Worm (Caenorhabditis elegans) whole organism, midembryonic: Measurements from ENCODE around the gene srh-239.

ENCODE experiments used
- T22C8.4 ChIP-seq: fragments of 200-800 bp; sonication (Bioruptor generic); IDR thresholded peaks from 2 replicates; pipeline ENCODE4 v1.3.6; 2022; ENCODE audit warnings: missing genetic modification characterization, missing compliant biosample characterization
- cog-1 ChIP-seq: sonication (generic microtip); optimal IDR thresholded peaks from 2 replicates; lab custom pipeline; 2016; ENCODE audit warnings: missing genetic modification characterization, missing compliant biosample characterization
- flt-1 ChIP-seq: fragments of 200-800 bp; sonication (Bioruptor generic); IDR thresholded peaks from 2 replicates; pipeline ENCODE4 v1.3.6; 2022; ENCODE audit warnings: missing genetic modification characterization, missing compliant biosample characterization
- klf-2 ChIP-seq: fragments of 200-800 bp; sonication (Bioruptor generic); conservative IDR thresholded peaks from 2 replicates; pipeline ENCODE4 v1.3.6; 2022; ENCODE audit warnings: missing genetic modification reagents, missing genetic modification characterization, missing compliant biosample characterization
- med-1 ChIP-seq: sonication (generic microtip); optimal IDR thresholded peaks from 2 replicates; lab custom pipeline; 2017; ENCODE audit warnings: missing genetic modification characterization, mild to moderate bottlenecking, missing compliant biosample characterization, antibody characterized with exemption, missing genetic modification reagents; ENCODE audit not compliant: insufficient read depth
- ref-1 ChIP-seq: fragments of 200-800 bp; sonication (Bioruptor generic); conservative IDR thresholded peaks from 2 replicates; pipeline ENCODE4 v1.3.6; 2022; ENCODE audit warnings: missing genetic modification reagents, missing genetic modification characterization, missing compliant biosample characterization
- tab-1 ChIP-seq: fragments of 200-800 bp; sonication (Bioruptor generic); IDR thresholded peaks from 2 replicates; pipeline ENCODE4 v1.3.6; 2022; ENCODE audit warnings: missing genetic modification characterization, missing compliant biosample characterization
- ztf-23 ChIP-seq: fragments of 200-800 bp; sonication (Bioruptor generic); IDR thresholded peaks from 2 replicates; pipeline ENCODE4 v1.3.6; 2022; ENCODE audit warnings: missing genetic modification reagents, missing genetic modification characterization, missing compliant biosample characterization
- ztf-29 ChIP-seq: fragments of 200-800 bp; sonication (Bioruptor generic); IDR thresholded peaks from 2 replicates; pipeline ENCODE4 v1.3.6; 2022; ENCODE audit warnings: missing genetic modification reagents, missing genetic modification characterization, missing compliant biosample characterization

Gene srh-239

ce11 chrV:15483563-15483962 is 38.0 kb downstream of the srh-239 start:
- TF ChIP-seq ref-1 (GFP tag; lab: Robert Waterston, UW) (no peak), flt-1 (GFP tag; lab: Robert Waterston, UW) (no peak), ztf-23 (GFP tag; lab: Robert Waterston, UW) (no peak), ztf-29 (GFP tag; lab: Robert Waterston, UW) (no peak), klf-2 (GFP tag; lab: Robert Waterston, UW) (no peak), med-1 (GFP tag; lab: Kevin White, UChicago) (no peak), tab-1 (GFP tag; lab: Robert Waterston, UW) (no peak), cog-1 (tag; lab: Kevin White, UChicago) (no peak), T22C8.4 (GFP tag; lab: Robert Waterston, UW) (no peak)

DNA sequence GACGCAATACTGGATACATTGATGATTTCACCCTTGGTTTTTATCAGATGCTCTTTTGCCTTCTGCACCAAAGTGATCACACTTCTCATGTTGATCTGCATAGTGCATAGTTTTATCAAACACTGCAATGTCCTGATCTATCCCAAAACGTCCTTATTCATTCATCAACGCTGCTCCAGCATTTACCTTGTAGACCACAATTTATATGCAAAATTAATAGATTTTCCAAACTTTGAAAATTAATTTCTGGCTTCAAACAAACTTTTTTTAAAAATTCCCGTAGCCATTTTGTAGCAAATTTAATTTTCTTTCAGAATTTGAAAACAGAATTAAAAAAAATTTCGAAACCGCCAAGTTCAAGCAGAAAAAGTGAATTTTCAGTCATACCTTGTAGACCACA is 39.0 kb downstream of the srh-239 start, which contains the start of gene C06B8.3:
TSS of gene C06B8.3 (minus strand) at position 101 of the 400 bp plus-strand sequence.
- TF ChIP-seq klf-2 (GFP tag; lab: Robert Waterston, UW) (no peak), flt-1 (GFP tag; lab: Robert Waterston, UW) (no peak), med-1 (GFP tag; lab: Kevin White, UChicago) (no peak), cog-1 (tag; lab: Kevin White, UChicago) (no peak), tab-1 (GFP tag; lab: Robert Waterston, UW) (no peak), ref-1 (GFP tag; lab: Robert Waterston, UW) (no peak), T22C8.4 (GFP tag; lab: Robert Waterston, UW) (no peak), ztf-29 (GFP tag; lab: Robert Waterston, UW) (no peak), ztf-23 (GFP tag; lab: Robert Waterston, UW) (no peak)

ce11 chrV:15487764-15488163 is 42.2 kb downstream of the srh-239 start, which contains the start of gene srw-21:
TSS of gene srw-21 (plus strand) at chrV:15488064.
- TF ChIP-seq ztf-23 (GFP tag; lab: Robert Waterston, UW) = no peak
- TF ChIP-seq cog-1 (tag; lab: Kevin White, UChicago) = no peak
- no peak for TF ChIP-seq T22C8.4 (GFP tag; lab: Robert Waterston, UW)
- no peak for TF ChIP-seq flt-1 (GFP tag; lab: Robert Waterston, UW)
- TF ChIP-seq tab-1 (GFP tag; lab: Robert Waterston, UW) = no peak

- TF ChIP-seq flt-1 (GFP tag; lab: Robert Waterston, UW) = no peak
- no peak for TF ChIP-seq T22C8.4 (GFP tag; lab: Robert Waterston, UW)
- no peak for TF ChIP-seq cog-1 (tag; lab: Kevin White, UChicago)
These were observed 47.0 kb downstream of the srh-239 start, which contains the start of gene str-264 for ce11 chrV:15492518-15492917. TSS of gene str-264 (minus strand) at chrV:15492618.

- TF ChIP-seq ref-1 (GFP tag; lab: Robert Waterston, UW) = no peak
- TF ChIP-seq ztf-29 (GFP tag; lab: Robert Waterston, UW) = no peak
- TF ChIP-seq cog-1 (tag; lab: Kevin White, UChicago) = no peak
- no peak for TF ChIP-seq med-1 (GFP tag; lab: Kevin White, UChicago)
- no peak for TF ChIP-seq flt-1 (GFP tag; lab: Robert Waterston, UW)
- TF ChIP-seq ztf-23 (GFP tag; lab: Robert Waterston, UW) = no peak
These were observed 48.1 kb downstream of the srh-239 start, which contains the start of gene srh-218 for ce11 chrV:15493680-15494079. TSS of gene srh-218 (plus strand) at chrV:15493980.

- TF ChIP-seq klf-2 (GFP tag; lab: Robert Waterston, UW) (no peak), ztf-23 (GFP tag; lab: Robert Waterston, UW) (no peak), med-1 (GFP tag; lab: Kevin White, UChicago) (no peak), ztf-29 (GFP tag; lab: Robert Waterston, UW) (no peak), T22C8.4 (GFP tag; lab: Robert Waterston, UW) (no peak), cog-1 (tag; lab: Kevin White, UChicago) (no peak), tab-1 (GFP tag; lab: Robert Waterston, UW) (no peak), ref-1 (GFP tag; lab: Robert Waterston, UW) (no peak), flt-1 (GFP tag; lab: Robert Waterston, UW) (no peak)
These were observed 49.6 kb downstream of the srh-239 start, which contains the start of gene srh-219 for ce11 chrV:15495169-15495568. TSS of gene srh-219 (plus strand) at chrV:15495469.
